Fruit fly (Drosophila melanogaster) whole organism, pupa: ENCODE measurements around the gene CG31013.

Experiments
- CG12605 ChIP-seq: fragments of 200-800 bp; sonication (Bioruptor generic); IDR thresholded peaks from 2 replicates; pipeline ENCODE4 v1.3.6; 2022; ENCODE audit warnings: missing biosample characterization, missing genetic modification characterization
- CG13204 ChIP-seq: fragments of 200-800 bp; sonication (Bioruptor generic); optimal IDR thresholded peaks from 2 replicates; lab custom pipeline; 2018; ENCODE audit warnings: missing biosample characterization, mild to moderate bottlenecking, missing genetic modification characterization, moderate library complexity
- CG14655 ChIP-seq: fragments of 200-800 bp; sonication (Bioruptor generic); optimal IDR thresholded peaks from 3 replicates; lab custom pipeline; 2017; ENCODE audit warnings: mild to moderate bottlenecking, missing biosample characterization, missing genetic modification reagents, missing genetic modification characterization
- CG32121 ChIP-seq: fragments of 200-800 bp; sonication (Bioruptor generic); IDR thresholded peaks from 2 replicates; pipeline ENCODE4 v1.3.6; 2022; ENCODE audit warnings: missing biosample characterization, missing genetic modification characterization
- EcR ChIP-seq: fragments of 200-800 bp; sonication (Bioruptor generic); optimal IDR thresholded peaks from 3 replicates; lab custom pipeline; 2019; ENCODE audit warnings: missing biosample characterization, missing genetic modification characterization, mild to moderate bottlenecking, moderate library complexity, missing genetic modification reagents
- Pif1A ChIP-seq: fragments of 200-800 bp; sonication (Bioruptor generic); optimal IDR thresholded peaks from 3 replicates; lab custom pipeline; 2016; ENCODE audit warnings: missing biosample characterization, missing genetic modification characterization
- Snoo ChIP-seq: fragments of 200-800 bp; sonication (Bioruptor generic); optimal IDR thresholded peaks from 3 replicates; lab custom pipeline; 2017; ENCODE audit warnings: missing biosample characterization, mild to moderate bottlenecking, missing genetic modification characterization, inconsistent platforms
- fd96Ca ChIP-seq: fragments of 200-800 bp; sonication (Bioruptor generic); IDR thresholded peaks from 3 replicates; pipeline ENCODE4 v1.3.6; 2022; ENCODE audit warnings: missing biosample characterization, missing genetic modification characterization
- gl ChIP-seq: fragments of 200-800 bp; sonication (Bioruptor generic); optimal IDR thresholded peaks from 2 replicates; lab custom pipeline; 2018; ENCODE audit warnings: missing biosample characterization, mild to moderate bottlenecking, missing genetic modification characterization
- rn ChIP-seq: fragments of 200-800 bp; sonication (Bioruptor generic); IDR thresholded peaks from 2 replicates; pipeline ENCODE4 v1.3.6; 2022; ENCODE audit warnings: missing biosample characterization, missing genetic modification characterization

dm6 chr3R:30689653-30690052 is 44.0 kb upstream of the CG31013 start:
- TF ChIP-seq CG12605 (peak; percentile 47; the same call in 1 of the 2 replicates), CG14655 (GFP tag; lab: Kevin White, UChicago) (peak; percentile 82), Snoo (tag; lab: Kevin White, UChicago) (peak; percentile 31), CG32121 (GFP tag; lab: Robert Waterston, UW) (no peak), CG13204 (GFP tag; lab: Kevin White, UChicago) (no peak), EcR (no peak), fd96Ca (GFP tag; lab: Robert Waterston, UW) (peak; percentile 59; the same call in 1 of the 3 replicates), rn (GFP tag; lab: Robert Waterston, UW) (peak; percentile 53; the same call in 1 of the 2 replicates), gl (no peak), Pif1A (GFP tag; lab: Kevin White, UChicago) (peak; percentile 31)
